Worm (Caenorhabditis elegans) whole organism, late embryonic: ENCODE results near the gene ets-5.

Experiments used
- dmd-4 ChIP-seq: sonication (generic microtip); optimal IDR thresholded peaks from 2 replicates; lab custom pipeline; 2016; ENCODE audit warnings: borderline replicate concordance, missing genetic modification characterization, missing compliant biosample characterization
- fkh-10 ChIP-seq: fragments of 150-350 bp; optimal IDR thresholded peaks from 2 replicates; lab custom pipeline; 2014; ENCODE audit warnings: missing biosample characterization, missing genetic modification reagents, missing genetic modification characterization
- hlh-30 ChIP-seq: sonication (generic microtip); optimal IDR thresholded peaks from 2 replicates; lab custom pipeline; 2017; ENCODE audit warnings: antibody characterized with exemption, missing genetic modification characterization, missing compliant biosample characterization; ENCODE audit not compliant: insufficient read depth
- pha-4 ChIP-seq: fragments of 150-350 bp; optimal IDR thresholded peaks from 2 replicates; lab custom pipeline; 2018; ENCODE audit warnings: missing biosample characterization, missing genetic modification reagents, missing genetic modification characterization
- pqm-1 ChIP-seq: sonication (generic microtip); optimal IDR thresholded peaks from 2 replicates; lab custom pipeline; 2016; ENCODE audit warnings: missing genetic modification characterization, missing compliant biosample characterization

DNA sequence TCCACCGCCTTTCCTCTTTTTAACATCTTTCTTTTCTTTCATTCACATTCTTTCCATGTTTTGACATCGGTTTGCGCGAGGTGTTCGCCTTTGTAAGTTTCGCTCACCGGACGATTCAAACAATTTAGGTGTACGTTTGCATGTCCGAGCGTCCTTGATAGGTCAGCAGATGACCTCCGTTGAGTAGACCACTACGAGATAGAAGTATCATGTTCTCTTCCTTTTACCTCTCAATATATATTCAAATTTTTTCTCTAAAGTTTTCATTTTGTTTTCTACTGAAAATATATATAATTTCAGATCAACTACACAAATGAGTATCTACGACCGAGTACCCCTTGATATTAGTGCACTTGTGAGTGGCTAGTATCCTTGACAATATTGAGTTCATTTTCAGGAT, 23.6 kb downstream of the ets-5 start, which contains the start of gene C24H10.3:
- TF ChIP-seq dmd-4 (tag; lab: Kevin White, UChicago) (no peak), hlh-30 (tag; lab: Kevin White, UChicago) (no peak), pqm-1 (no peak), fkh-10 (GFP tag; lab: Kevin White, UChicago) (no peak), pha-4 (tag; lab: Kevin White, UChicago) (no peak)
